Fruit fly (Drosophila melanogaster) whole organism, wandering third instar larva: ENCODE data around the gene gNacalpha.

Experiments used
- Abd-B ChIP-seq: fragments of >200 bp; optimal IDR thresholded peaks from 2 replicates; lab custom pipeline; 2017; ENCODE audit warnings: missing biosample characterization, missing genetic modification characterization
- CG32264 ChIP-seq: fragments of 200-800 bp; sonication (Bioruptor generic); optimal IDR thresholded peaks from 2 replicates; lab custom pipeline; 2016; ENCODE audit warnings: missing biosample characterization, missing genetic modification characterization
- CG9705 ChIP-seq: fragments of 200-800 bp; sonication (Bioruptor generic); optimal IDR thresholded peaks from 2 replicates; lab custom pipeline; 2018; ENCODE audit warnings: missing biosample characterization, mild to moderate bottlenecking, missing genetic modification characterization
- CrebA ChIP-seq: fragments of 200-800 bp; sonication (Bioruptor generic); optimal IDR thresholded peaks from 2 replicates; lab custom pipeline; 2016; ENCODE audit warnings: missing biosample characterization, mild to moderate bottlenecking, missing genetic modification characterization, borderline replicate concordance
- Dfd ChIP-seq: fragments of >200 bp; optimal IDR thresholded peaks from 2 replicates; lab custom pipeline; 2017; ENCODE audit warnings: missing biosample characterization, missing genetic modification characterization
- Dif ChIP-seq: fragments of 200-275, 200-300 bp; sonication (Bioruptor generic); optimal IDR thresholded peaks from 2 replicates; lab custom pipeline; 2018; ENCODE audit warnings: missing biosample characterization, missing genetic modification characterization; ENCODE audit not compliant: partially characterized antibody
- GATAd ChIP-seq: sonication (Bioruptor generic); optimal IDR thresholded peaks from 2 replicates; lab custom pipeline; 2016; ENCODE audit warnings: missing biosample characterization, missing genetic modification characterization
- HLH106 ChIP-seq: fragments of 200-800 bp; optimal IDR thresholded peaks from 3 replicates; lab custom pipeline; 2019; ENCODE audit warnings: missing biosample characterization, mild to moderate bottlenecking, missing genetic modification characterization, moderate library complexity
- Hnf4 ChIP-seq: fragments of 200-800 bp; sonication (Bioruptor generic); optimal IDR thresholded peaks from 2 replicates; lab custom pipeline; 2016; ENCODE audit warnings: missing biosample characterization, mild to moderate bottlenecking, missing genetic modification characterization
- Hr78 ChIP-seq: fragments of >200 bp; optimal IDR thresholded peaks from 2 replicates; lab custom pipeline; 2017; ENCODE audit warnings: missing biosample characterization, missing genetic modification characterization
- Hr83 ChIP-seq: fragments of 200-300 bp; sonication (Bioruptor generic); optimal IDR thresholded peaks from 2 replicates; lab custom pipeline; 2016; ENCODE audit warnings: missing biosample characterization, mild to moderate bottlenecking, missing genetic modification characterization, moderate library complexity; ENCODE audit not compliant: poor library complexity, severe bottlenecking
- Jra ChIP-seq: sonication (Bioruptor generic); optimal IDR thresholded peaks from 2 replicates; lab custom pipeline; 2016; ENCODE audit warnings: missing biosample characterization, missing genetic modification characterization
- Mio ChIP-seq: sonication (Bioruptor generic); optimal IDR thresholded peaks from 2 replicates; lab custom pipeline; 2016; ENCODE audit warnings: missing biosample characterization, missing genetic modification characterization
- Myc ChIP-seq: fragments of >200 bp; optimal IDR thresholded peaks from 2 replicates; lab custom pipeline; 2017
- N ChIP-seq: fragments of >200 bp; optimal IDR thresholded peaks from 2 replicates; lab custom pipeline; 2018; ENCODE audit warnings: missing biosample characterization, missing external identifiers, missing genetic modification characterization
- OdsH ChIP-seq: fragments of 200-800 bp; sonication (Bioruptor generic); optimal IDR thresholded peaks from 2 replicates; lab custom pipeline; 2016; ENCODE audit warnings: missing biosample characterization, mild to moderate bottlenecking, missing genetic modification characterization
- Rel ChIP-seq, 2 experiments: fragments of 200-800 bp; sonication (Bioruptor generic) in 1 of 2; optimal IDR thresholded peaks; 2 replicates in 1 of 2; 3 replicates in 1 of 2; lab custom pipeline; 2016 to 2019; ENCODE audit warnings: mild to moderate bottlenecking in 2 of 2, missing biosample characterization in 2 of 2, missing genetic modification characterization in 2 of 2, moderate library complexity in 1 of 2
- Sp1 ChIP-seq: fragments of 200-800 bp; sonication (Bioruptor generic); optimal IDR thresholded peaks from 3 replicates; lab custom pipeline; 2019; ENCODE audit warnings: missing biosample characterization, mild to moderate bottlenecking, missing genetic modification characterization, moderate library complexity
- Vsx2 ChIP-seq: fragments of 200-300, 225-300 bp; sonication (Bioruptor generic); optimal IDR thresholded peaks from 2 replicates; lab custom pipeline; 2018; ENCODE audit warnings: missing biosample characterization, missing genetic modification characterization; ENCODE audit not compliant: partially characterized antibody
- br ChIP-seq: fragments of 200-800 bp; sonication (Bioruptor generic); optimal IDR thresholded peaks from 2 replicates; lab custom pipeline; 2016; ENCODE audit warnings: missing biosample characterization, missing genetic modification characterization
- brk ChIP-seq: fragments of 200-800 bp; sonication (Bioruptor generic); optimal IDR thresholded peaks from 2 replicates; lab custom pipeline; 2016; ENCODE audit warnings: missing biosample characterization, mild to moderate bottlenecking, missing genetic modification characterization
- dl ChIP-seq, 2 experiments: fragments of 175-275, 200-275 bp in 1 of 2; fragments of 200-275 bp in 1 of 2; sonication (Bioruptor generic); optimal IDR thresholded peaks; lab custom pipeline; 2018; ENCODE audit warnings: mild to moderate bottlenecking in 2 of 2, missing biosample characterization in 2 of 2, missing genetic modification characterization in 2 of 2, moderate library complexity in 2 of 2; ENCODE audit not compliant: partially characterized antibody in 2 of 2, insufficient read depth in 1 of 2
- dmrt93B ChIP-seq: fragments of 200-800 bp; sonication (Bioruptor generic); optimal IDR thresholded peaks from 2 replicates; lab custom pipeline; 2018; ENCODE audit warnings: missing biosample characterization, mild to moderate bottlenecking, missing genetic modification characterization
- dsf ChIP-seq: sonication (Bioruptor generic); optimal IDR thresholded peaks from 2 replicates; lab custom pipeline; 2016; ENCODE audit warnings: missing biosample characterization, missing genetic modification characterization, borderline replicate concordance
- ey ChIP-seq: fragments of 200-800 bp; sonication (Bioruptor generic); optimal IDR thresholded peaks from 2 replicates; lab custom pipeline; 2016; ENCODE audit warnings: missing biosample characterization, missing genetic modification characterization
- foxo ChIP-seq, 2 experiments: fragments of 200-800 bp; sonication (Bioruptor generic); optimal IDR thresholded peaks; 2 replicates in 1 of 2; 3 replicates in 1 of 2; lab custom pipeline; 2016 to 2017; ENCODE audit warnings: missing biosample characterization in 2 of 2, missing genetic modification characterization in 2 of 2
- fru ChIP-seq: fragments of 200-800 bp; sonication (Bioruptor generic); optimal IDR thresholded peaks from 3 replicates; lab custom pipeline; 2016; ENCODE audit warnings: missing biosample characterization, mild to moderate bottlenecking, missing genetic modification characterization
- h ChIP-seq: fragments of 200-800 bp; sonication (Bioruptor generic); optimal IDR thresholded peaks from 3 replicates; lab custom pipeline; 2016; ENCODE audit warnings: missing biosample characterization, mild to moderate bottlenecking, missing genetic modification characterization
- jim ChIP-seq: fragments of 175-275, 200-325 bp; sonication (Bioruptor generic); optimal IDR thresholded peaks from 2 replicates; lab custom pipeline; 2016; ENCODE audit warnings: missing biosample characterization, mild to moderate bottlenecking, missing genetic modification characterization
- lola ChIP-seq: fragments of >200 bp; optimal IDR thresholded peaks from 2 replicates; lab custom pipeline; 2017; ENCODE audit warnings: missing biosample characterization, missing genetic modification characterization
- pan ChIP-seq: fragments of >200 bp; optimal IDR thresholded peaks from 2 replicates; lab custom pipeline; 2017
- psq ChIP-seq: fragments of 200-800 bp; sonication (Bioruptor generic); optimal IDR thresholded peaks from 3 replicates; lab custom pipeline; 2017; ENCODE audit warnings: missing biosample characterization, mild to moderate bottlenecking, missing genetic modification characterization, moderate library complexity
- rgr ChIP-seq: fragments of 200-800 bp; sonication (Bioruptor generic); optimal IDR thresholded peaks from 3 replicates; lab custom pipeline; 2016; ENCODE audit warnings: missing biosample characterization, mild to moderate bottlenecking, missing genetic modification characterization
- sv ChIP-seq: fragments of 200-800 bp; sonication (Bioruptor generic); optimal IDR thresholded peaks from 3 replicates; lab custom pipeline; 2016; ENCODE audit warnings: missing biosample characterization, missing genetic modification characterization
- usp ChIP-seq: fragments of >200 bp; optimal IDR thresholded peaks from 2 replicates; lab custom pipeline; 2017; ENCODE audit warnings: missing biosample characterization, missing genetic modification characterization
- woc ChIP-seq: sonication (Bioruptor generic); optimal IDR thresholded peaks from 2 replicates; lab custom pipeline; 2016; ENCODE audit warnings: missing biosample characterization, mild to moderate bottlenecking, missing genetic modification characterization

The gNacalpha gene

dm6 chr2L:1072184-1072583 lies 35.1 kb downstream of the gNacalpha start:
- TF ChIP-seq Dfd (GFP tag; lab: Kevin White, UChicago) = no peak
- no peak for TF ChIP-seq Hr78 (GFP tag; lab: Kevin White, UChicago)
- no peak for TF ChIP-seq N (GFP tag; lab: Kevin White, UChicago)
- peak; percentile 84 for TF ChIP-seq fru (GFP tag; lab: Kevin White, UChicago)
- no peak for TF ChIP-seq Dif (GFP tag; lab: Kevin White, UChicago)
- peak; percentile 96 for TF ChIP-seq rgr (GFP tag; lab: Kevin White, UChicago)
- no peak for TF ChIP-seq pan (lab: Kevin White, UChicago)
- peak; percentile 82 for TF ChIP-seq ey
- TF ChIP-seq dsf (GFP tag; lab: Kevin White, UChicago) = no peak
- TF ChIP-seq OdsH (GFP tag; lab: Kevin White, UChicago) = peak; percentile 94
- peak; percentile 90 for TF ChIP-seq GATAd (GFP tag; lab: Kevin White, UChicago)
- TF ChIP-seq br (GFP tag; lab: Kevin White, UChicago) = peak; percentile 79
- TF ChIP-seq psq (GFP tag; lab: Kevin White, UChicago) = peak; percentile 75
- TF ChIP-seq usp (GFP tag; lab: Kevin White, UChicago) = no peak
- TF ChIP-seq Sp1 (GFP tag; lab: Kevin White, UChicago) = peak; percentile 39
- TF ChIP-seq woc (GFP tag; lab: Kevin White, UChicago) = peak; percentile 36
- TF ChIP-seq brk (GFP tag; lab: Kevin White, UChicago) = no peak
- TF ChIP-seq h = peak; percentile 95
- TF ChIP-seq HLH106 (tag; lab: Kevin White, UChicago) = peak; percentile 52
- TF ChIP-seq lola = no peak
- TF ChIP-seq dl (GFP tag; optimal IDR thresholded peaks at IDR 0.05; lab: Kevin White, UChicago; ENCODE audit: insufficient read depth in 1 of 2, partially characterized antibody in 2 of 2) = no peak
- peak; percentile 92 for TF ChIP-seq Hnf4 (GFP tag; lab: Kevin White, UChicago)
- peak; percentile 90 for TF ChIP-seq sv (GFP tag; lab: Kevin White, UChicago)
- TF ChIP-seq Mio (GFP tag; lab: Kevin White, UChicago) = peak; percentile 53
- TF ChIP-seq CG9705 = no peak
- peak; percentile 100 for TF ChIP-seq Hr83 (GFP tag; lab: Kevin White, UChicago)
- no peak for TF ChIP-seq Rel (GFP tag; optimal IDR thresholded peaks at IDR 0.05; lab: Kevin White, UChicago)
- TF ChIP-seq Rel (tag; optimal IDR thresholded peaks at IDR 0.05; lab: Kevin White, UChicago) = no peak
- peak; percentile 67 for TF ChIP-seq dmrt93B
- TF ChIP-seq Jra (GFP tag; lab: Kevin White, UChicago) = peak; percentile 88
- no peak for TF ChIP-seq Myc
- TF ChIP-seq jim (GFP tag; lab: Kevin White, UChicago) = peak; percentile 99
- TF ChIP-seq Vsx2 (GFP tag; lab: Kevin White, UChicago) = no peak
- TF ChIP-seq foxo (GFP tag; optimal IDR thresholded peaks at IDR 0.05; lab: Kevin White, UChicago) = peak; percentile 34 to 79
- no peak for TF ChIP-seq Abd-B
- TF ChIP-seq CG32264 (GFP tag; lab: Kevin White, UChicago) = peak; percentile 74

DNA sequence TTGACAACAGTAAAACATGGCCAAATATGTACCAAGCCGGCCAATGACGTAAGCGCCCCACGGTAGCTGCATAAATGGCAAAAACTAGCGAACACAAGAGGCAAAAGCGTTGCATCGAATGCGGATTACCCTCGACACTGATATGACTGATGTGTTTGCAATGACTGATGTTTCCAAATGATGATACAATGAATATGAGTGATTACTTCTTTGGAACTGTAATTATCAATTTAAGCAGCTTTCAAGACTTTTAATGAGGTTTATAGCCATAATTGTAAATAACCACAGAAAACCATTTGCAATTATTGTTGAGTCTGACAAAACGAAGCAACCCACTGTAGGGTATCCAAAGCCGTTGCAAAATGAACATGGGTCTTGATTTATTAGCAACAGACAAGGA lies 36.5 kb downstream of the gNacalpha start:
- TF ChIP-seq dl (GFP tag; optimal IDR thresholded peaks at IDR 0.05; lab: Kevin White, UChicago; ENCODE audit: insufficient read depth in 1 of 2, partially characterized antibody in 2 of 2) (no peak), usp (GFP tag; lab: Kevin White, UChicago) (no peak), Vsx2 (GFP tag; lab: Kevin White, UChicago) (no peak), dmrt93B (no peak), Dfd (GFP tag; lab: Kevin White, UChicago) (no peak), lola (no peak), CrebA (no peak), Mio (GFP tag; lab: Kevin White, UChicago) (no peak), Hr83 (GFP tag; lab: Kevin White, UChicago) (no peak), OdsH (GFP tag; lab: Kevin White, UChicago) (no peak)
